Worm (Caenorhabditis elegans) whole organism, L4 larva: ENCODE measurements around the gene R53.5.

ENCODE experiments used
- daf-16 ChIP-seq, 3 experiments: sonication (generic microtip); optimal IDR thresholded peaks; 2 replicates each; lab custom pipeline; 2016 to 2017; ENCODE audit warnings: missing genetic modification characterization in 3 of 3, missing genetic modification reagents in 3 of 3, mild to moderate bottlenecking in 2 of 3, missing compliant biosample characterization in 2 of 3, missing biosample characterization in 1 of 3, moderate library complexity in 1 of 3
- nhr-10 ChIP-seq: fragments of 150-350 bp; optimal IDR thresholded peaks from 2 replicates; lab custom pipeline; 2014; ENCODE audit warnings: missing biosample characterization, missing genetic modification characterization
- pqm-1 ChIP-seq: sonication (generic microtip); optimal IDR thresholded peaks from 2 replicates; lab custom pipeline; 2017; ENCODE audit warnings: missing biosample characterization, missing genetic modification characterization
- spr-1 ChIP-seq: sonication (generic microtip); optimal IDR thresholded peaks from 2 replicates; lab custom pipeline; 2016; ENCODE audit warnings: mild to moderate bottlenecking, missing genetic modification characterization, missing compliant biosample characterization

- TF ChIP-seq daf-16 (GFP tag; optimal IDR thresholded peaks at IDR 0.05; lab: Kevin White, UChicago): no peak
- TF ChIP-seq daf-16 (tag; optimal IDR thresholded peaks at IDR 0.05; lab: Kevin White, UChicago): no peak
- no peak for TF ChIP-seq pqm-1 (tag; lab: Kevin White, UChicago)
- TF ChIP-seq spr-1 (tag; lab: Kevin White, UChicago): no peak
- no peak for TF ChIP-seq nhr-10 (tag; lab: Kevin White, UChicago)
Measured at ce11 chrII:10001546-10001945, 31.3 kb upstream of the R53.5 start, which contains the start of gene ZK892.3.
